Fruit fly (Drosophila melanogaster): Measurements from ENCODE around the gene hb.

hb gene

dm6 chr3R:8676560-8677000, 21.0 kb downstream of the hb start, which contains the start of the genes Unc50, CG11755 and CG8043 (continued):
- TF ChIP-seq PHDP (tag; optimal IDR thresholded peaks at IDR 0.05) (no peak), CG1233 (GFP tag; optimal IDR thresholded peaks at IDR 0.05) (peak; percentile 70), CG7987 (GFP tag; optimal IDR thresholded peaks at IDR 0.05) (peak; percentile 39), ewg (GFP tag; optimal IDR thresholded peaks at IDR 0.05) (peak; percentile 39), sug (tag; optimal IDR thresholded peaks at IDR 0.05) (peak; percentile 88), CG6689 (GFP tag; IDR thresholded peaks at IDR 0.05) (peak; percentile 74), Oaz (GFP tag; IDR thresholded peaks at IDR 0.05) (peak; percentile 67; the same call in 1 of the 2 replicates), Hr78 (GFP tag; optimal IDR thresholded peaks at IDR 0.05) (peak in 1 of 2 experiments; percentile 28)

- TF ChIP-seq Blimp-1 (GFP tag; optimal IDR thresholded peaks at IDR 0.05) (peak; percentile 48), CG10654 (GFP tag; optimal IDR thresholded peaks at IDR 0.05) (peak; percentile 10), Dek (tag; optimal IDR thresholded peaks at IDR 0.05) (peak; percentile 50), jigr1 (GFP tag; IDR thresholded peaks at IDR 0.05) (peak; percentile 53; the same call in 1 of the 3 replicates), corto (GFP tag; optimal IDR thresholded peaks at IDR 0.05) (no peak), CG13287 (GFP tag; IDR thresholded peaks at IDR 0.05; ENCODE audit: partially characterized antibody) (peak; percentile 80), hkb (optimal IDR thresholded peaks at IDR 0.05) (no peak), hkb (GFP tag; IDR thresholded peaks at IDR 0.05) (peak; percentile 38; the same call in 1 of the 2 replicates), az2 (GFP tag; optimal IDR thresholded peaks at IDR 0.05) (peak; percentile 9), PHDP (tag; optimal IDR thresholded peaks at IDR 0.05) (peak; percentile 68), CoRest (tag; optimal IDR thresholded peaks at IDR 0.05) (peak; percentile 64), Stat92E (GFP tag; optimal IDR thresholded peaks at IDR 0.05) (no peak), exex (tag; optimal IDR thresholded peaks at IDR 0.05) (peak; percentile 73), CG10979 (tag; optimal IDR thresholded peaks at IDR 0.05) (peak; percentile 50), trem (tag; optimal IDR thresholded peaks at IDR 0.05) (peak; percentile 100), CG17359 (tag; optimal IDR thresholded peaks at IDR 0.05) (peak; percentile 40), sqz (GFP tag; optimal IDR thresholded peaks at IDR 0.05) (peak; percentile 54), CG32532 (GFP tag; IDR thresholded peaks at IDR 0.05) (peak; percentile 57; the same call in 1 of the 2 replicates), CG14965 (GFP tag; optimal IDR thresholded peaks at IDR 0.05; ENCODE audit: borderline replicate concordance) (no peak), Pdp1 (GFP tag; optimal IDR thresholded peaks at IDR 0.05) (peak in 1 of 2 experiments; percentile 90), CG15601 (tag; optimal IDR thresholded peaks at IDR 0.05) (peak; percentile 65), Kr (GFP tag; optimal IDR thresholded peaks at IDR 0.05) (peak; percentile 45), nmo (GFP tag; optimal IDR thresholded peaks at IDR 0.05) (peak; percentile 52), fd102C (GFP tag; optimal IDR thresholded peaks at IDR 0.05) (no peak), toy (GFP tag; IDR thresholded peaks at IDR 0.05) (no peak), HLH4C (GFP tag; IDR thresholded peaks at IDR 0.05; ENCODE audit: partially characterized antibody) (peak; percentile 67), CG18764 (GFP tag; optimal IDR thresholded peaks at IDR 0.05) (peak; percentile 20), CG30020 (tag; optimal IDR thresholded peaks at IDR 0.05) (peak; percentile 60), schlank (tag; optimal IDR thresholded peaks at IDR 0.05) (no peak), eyg (GFP tag; optimal IDR thresholded peaks at IDR 0.05) (no peak), CG17829 (tag; optimal IDR thresholded peaks at IDR 0.05) (peak; percentile 69), CG30403 (GFP tag; optimal IDR thresholded peaks at IDR 0.05) (peak; percentile 46), gro (GFP tag; optimal IDR thresholded peaks at IDR 0.05) (peak; percentile 11), Chrac-16 (GFP tag; optimal IDR thresholded peaks at IDR 0.05) (peak; percentile 2), Fer2 (tag; optimal IDR thresholded peaks at IDR 0.05) (peak; percentile 22), lbe (GFP tag; optimal IDR thresholded peaks at IDR 0.05) (peak; percentile 52), Med (GFP tag) (peak; percentile 76), dimm (GFP tag; IDR thresholded peaks at IDR 0.05) (no peak), Scr (GFP tag; IDR thresholded peaks at IDR 0.05; ENCODE audit: partially characterized antibody) (peak; percentile 58), Hmr (GFP tag; optimal IDR thresholded peaks at IDR 0.05) (peak; percentile 10)
Measured at dm6 chr3R:8673803-8674234, 23.8 kb downstream of the hb start, which contains the start of gene mRpL19. Gene mRpL19, plus strand, starts transcription at chr3R:8674109.

Data from whole organism, embryonic.